Worm (Caenorhabditis elegans) whole organism, midembryonic: ENCODE measurements around the gene glb-13.

Source experiments
- T22C8.4 ChIP-seq: fragments of 200-800 bp; sonication (Bioruptor generic); IDR thresholded peaks from 2 replicates; pipeline ENCODE4 v1.3.6; 2022; ENCODE audit warnings: missing genetic modification characterization, missing compliant biosample characterization
- cog-1 ChIP-seq: sonication (generic microtip); optimal IDR thresholded peaks from 2 replicates; lab custom pipeline; 2016; ENCODE audit warnings: missing genetic modification characterization, missing compliant biosample characterization
- flt-1 ChIP-seq: fragments of 200-800 bp; sonication (Bioruptor generic); IDR thresholded peaks from 2 replicates; pipeline ENCODE4 v1.3.6; 2022; ENCODE audit warnings: missing genetic modification characterization, missing compliant biosample characterization
- klf-2 ChIP-seq: fragments of 200-800 bp; sonication (Bioruptor generic); conservative IDR thresholded peaks from 2 replicates; pipeline ENCODE4 v1.3.6; 2022; ENCODE audit warnings: missing genetic modification reagents, missing genetic modification characterization, missing compliant biosample characterization
- med-1 ChIP-seq: sonication (generic microtip); optimal IDR thresholded peaks from 2 replicates; lab custom pipeline; 2017; ENCODE audit warnings: missing genetic modification characterization, mild to moderate bottlenecking, missing compliant biosample characterization, antibody characterized with exemption, missing genetic modification reagents; ENCODE audit not compliant: insufficient read depth
- ref-1 ChIP-seq: fragments of 200-800 bp; sonication (Bioruptor generic); conservative IDR thresholded peaks from 2 replicates; pipeline ENCODE4 v1.3.6; 2022; ENCODE audit warnings: missing genetic modification reagents, missing genetic modification characterization, missing compliant biosample characterization
- tab-1 ChIP-seq: fragments of 200-800 bp; sonication (Bioruptor generic); IDR thresholded peaks from 2 replicates; pipeline ENCODE4 v1.3.6; 2022; ENCODE audit warnings: missing genetic modification characterization, missing compliant biosample characterization
- ztf-23 ChIP-seq: fragments of 200-800 bp; sonication (Bioruptor generic); IDR thresholded peaks from 2 replicates; pipeline ENCODE4 v1.3.6; 2022; ENCODE audit warnings: missing genetic modification reagents, missing genetic modification characterization, missing compliant biosample characterization
- ztf-29 ChIP-seq: fragments of 200-800 bp; sonication (Bioruptor generic); IDR thresholded peaks from 2 replicates; pipeline ENCODE4 v1.3.6; 2022; ENCODE audit warnings: missing genetic modification reagents, missing genetic modification characterization, missing compliant biosample characterization

glb-13 gene

ce11 chrX:12337846-12338490, 40.2 kb downstream of the glb-13 start, which contains the start of gene srd-44:
Gene srd-44 (plus strand): TSS chrX:12338440.
- TF ChIP-seq ztf-23 (GFP tag; lab: Robert Waterston, UW), result no peak
- TF ChIP-seq ztf-29 (GFP tag; lab: Robert Waterston, UW), result 0 out of 2 replicates have a peak, but pooled peaks have one; percentile 40
- TF ChIP-seq ref-1 (GFP tag; lab: Robert Waterston, UW), result 0 out of 2 replicates have a peak, but pooled peaks have one; percentile 26
- TF ChIP-seq med-1 (GFP tag; lab: Kevin White, UChicago), result no peak
- TF ChIP-seq tab-1 (GFP tag; lab: Robert Waterston, UW), result no peak
- TF ChIP-seq klf-2 (GFP tag; lab: Robert Waterston, UW), result no peak
- no peak for TF ChIP-seq cog-1
- TF ChIP-seq flt-1, result no peak
- 0 out of 2 replicates have a peak, but pooled peaks have one; percentile 24 for TF ChIP-seq T22C8.4 (GFP tag; lab: Robert Waterston, UW)

ce11 chrX:12335808-12336207, 42.4 kb downstream of the glb-13 start, which contains the start of gene srd-48:
Gene srd-48 (plus strand): TSS chrX:12336108.
- TF ChIP-seq med-1 (GFP tag; lab: Kevin White, UChicago), result no peak
- TF ChIP-seq ztf-29 (GFP tag; lab: Robert Waterston, UW), result no peak
- no peak for TF ChIP-seq T22C8.4 (GFP tag; lab: Robert Waterston, UW)
- no peak for TF ChIP-seq tab-1 (GFP tag; lab: Robert Waterston, UW)
- no peak for TF ChIP-seq flt-1
- TF ChIP-seq ref-1 (GFP tag; lab: Robert Waterston, UW), result no peak
- TF ChIP-seq ztf-23 (GFP tag; lab: Robert Waterston, UW), result no peak
- no peak for TF ChIP-seq cog-1
- TF ChIP-seq klf-2 (GFP tag; lab: Robert Waterston, UW), result no peak

ce11 chrX:12333479-12333878, 44.7 kb downstream of the glb-13 start, which contains the start of gene srd-47:
Gene srd-47 (plus strand): TSS chrX:12333642.
- TF ChIP-seq ztf-29 (GFP tag; lab: Robert Waterston, UW) (no peak), cog-1 (no peak), med-1 (GFP tag; lab: Kevin White, UChicago) (no peak), ref-1 (GFP tag; lab: Robert Waterston, UW) (no peak), T22C8.4 (GFP tag; lab: Robert Waterston, UW) (no peak), tab-1 (GFP tag; lab: Robert Waterston, UW) (no peak), flt-1 (no peak), ztf-23 (GFP tag; lab: Robert Waterston, UW) (no peak), klf-2 (GFP tag; lab: Robert Waterston, UW) (no peak)

ce11 chrX:12331795-12332194, 46.4 kb downstream of the glb-13 start, which contains the start of gene srd-46:
Gene srd-46 (plus strand): TSS chrX:12332095.
- TF ChIP-seq med-1 (GFP tag; lab: Kevin White, UChicago) (no peak), T22C8.4 (GFP tag; lab: Robert Waterston, UW) (no peak), ztf-29 (GFP tag; lab: Robert Waterston, UW) (no peak), klf-2 (GFP tag; lab: Robert Waterston, UW) (no peak), ztf-23 (GFP tag; lab: Robert Waterston, UW) (no peak), flt-1 (no peak), cog-1 (no peak), tab-1 (GFP tag; lab: Robert Waterston, UW) (no peak), ref-1 (GFP tag; lab: Robert Waterston, UW) (no peak)

ce11 chrX:12328676-12329075, 49.5 kb downstream of the glb-13 start, which contains the start of gene srd-45:
Gene srd-45 (plus strand): TSS chrX:12328976.
- TF ChIP-seq flt-1 (no peak), ztf-23 (GFP tag; lab: Robert Waterston, UW) (no peak), med-1 (GFP tag; lab: Kevin White, UChicago) (no peak), tab-1 (GFP tag; lab: Robert Waterston, UW) (no peak)

ce11 chrX:12326424-12326823, 51.8 kb downstream of the glb-13 start, which contains the start of gene srd-41:
Gene srd-41 (plus strand): TSS chrX:12326724.
- no peak for TF ChIP-seq flt-1
- no peak for TF ChIP-seq cog-1
- no peak for TF ChIP-seq ref-1 (GFP tag; lab: Robert Waterston, UW)
- no peak for TF ChIP-seq T22C8.4 (GFP tag; lab: Robert Waterston, UW)
- TF ChIP-seq ztf-29 (GFP tag; lab: Robert Waterston, UW), result no peak
- no peak for TF ChIP-seq ztf-23 (GFP tag; lab: Robert Waterston, UW)
- no peak for TF ChIP-seq tab-1 (GFP tag; lab: Robert Waterston, UW)
- no peak for TF ChIP-seq med-1 (GFP tag; lab: Kevin White, UChicago)
- TF ChIP-seq klf-2 (GFP tag; lab: Robert Waterston, UW), result no peak
